Fruit fly (Drosophila melanogaster): ENCODE data around the gene CG10969.

CG10969 gene

dm6 chr3L:12830416-12830815, 49.5 kb upstream of the CG10969 start (continued):
- TF ChIP-seq CG7357 (GFP tag; IDR thresholded peaks at IDR 0.05) (no peak), CG7987 (GFP tag; optimal IDR thresholded peaks at IDR 0.05) (no peak), CG1233 (GFP tag; optimal IDR thresholded peaks at IDR 0.05) (peak; percentile 17), HLH54F (GFP tag; optimal IDR thresholded peaks at IDR 0.05) (no peak), CG9817 (tag; optimal IDR thresholded peaks at IDR 0.05) (no peak), zen (tag; optimal IDR thresholded peaks at IDR 0.05) (no peak), HLH3B (GFP tag; IDR thresholded peaks at IDR 0.05) (no peak), ind (GFP tag; optimal IDR thresholded peaks at IDR 0.05) (no peak), HmgD (GFP tag; optimal IDR thresholded peaks at IDR 0.05) (no peak)

dm6 chr3L:12828532-12828931, 47.6 kb upstream of the CG10969 start:
- TF ChIP-seq Six4 (GFP tag; optimal IDR thresholded peaks at IDR 0.05) (no peak), nerfin-1 (tag; optimal IDR thresholded peaks at IDR 0.05) (no peak), Abd-B (GFP tag; optimal IDR thresholded peaks at IDR 0.05) (no peak), vfl (GFP tag; optimal IDR thresholded peaks at IDR 0.05) (no peak), CG10959 (GFP tag; IDR thresholded peaks at IDR 0.05) (no peak), nau (GFP tag; optimal IDR thresholded peaks at IDR 0.05) (no peak), zen2 (GFP tag; IDR thresholded peaks at IDR 0.05; ENCODE audit: partially characterized antibody) (no peak), trh (GFP tag; optimal IDR thresholded peaks at IDR 0.05) (no peak), Hsf (GFP tag; optimal IDR thresholded peaks at IDR 0.05) (no peak), exex (tag; optimal IDR thresholded peaks at IDR 0.05) (peak; percentile 77), CG10321 (GFP tag; IDR thresholded peaks at IDR 0.05) (no peak), chif (GFP tag; optimal IDR thresholded peaks at IDR 0.05) (no peak), Max (GFP tag; optimal IDR thresholded peaks at IDR 0.05) (no peak), CG11085 (GFP tag; IDR thresholded peaks at IDR 0.05) (no peak), CG7963 (GFP tag; IDR thresholded peaks at IDR 0.05; ENCODE audit: partially characterized antibody) (no peak), p53 (GFP tag; optimal IDR thresholded peaks at IDR 0.05) (no peak), CG34376 (GFP tag; optimal IDR thresholded peaks at IDR 0.05) (peak; percentile 72), sima (GFP tag; optimal IDR thresholded peaks at IDR 0.05) (no peak), hkb (optimal IDR thresholded peaks at IDR 0.05) (no peak), hkb (GFP tag; IDR thresholded peaks at IDR 0.05) (no peak), Deaf1 (tag; optimal IDR thresholded peaks at IDR 0.05) (no peak), sd (tag; optimal IDR thresholded peaks at IDR 0.05) (peak; percentile 94), CG30020 (tag; optimal IDR thresholded peaks at IDR 0.05) (no peak), Bgb (GFP tag; IDR thresholded peaks at IDR 0.05; ENCODE audit: partially characterized antibody) (no peak), pan (optimal IDR thresholded peaks at IDR 0.05) (no peak), pan (GFP tag; optimal IDR thresholded peaks at IDR 0.05 in 1 of 2, IDR thresholded peaks at IDR 0.05 in 1 of 2) (no peak), Hey (tag; optimal IDR thresholded peaks at IDR 0.05) (no peak), HLH54F (GFP tag; optimal IDR thresholded peaks at IDR 0.05) (no peak), sens (GFP tag) (peak; percentile 71), CG6689 (GFP tag; IDR thresholded peaks at IDR 0.05) (no peak), tgo (GFP tag; IDR thresholded peaks at IDR 0.05) (no peak), cwo (GFP tag; optimal IDR thresholded peaks at IDR 0.05) (peak; percentile 69), rib (GFP tag; IDR thresholded peaks at IDR 0.05) (no peak), sug (tag; optimal IDR thresholded peaks at IDR 0.05) (peak; percentile 43), HmgZ (tag; optimal IDR thresholded peaks at IDR 0.05) (no peak), CG10147 (GFP tag; optimal IDR thresholded peaks at IDR 0.05) (no peak), CG13624 (GFP tag; optimal IDR thresholded peaks at IDR 0.05) (no peak), Chrac-16 (GFP tag; optimal IDR thresholded peaks at IDR 0.05) (no peak), TFAM (GFP tag; optimal IDR thresholded peaks at IDR 0.05) (no peak), Kr (GFP tag; optimal IDR thresholded peaks at IDR 0.05) (no peak), CG30403 (GFP tag; optimal IDR thresholded peaks at IDR 0.05) (no peak), salm (tag; optimal IDR thresholded peaks at IDR 0.05) (no peak), zen (tag; optimal IDR thresholded peaks at IDR 0.05) (no peak), Awh (GFP tag; IDR thresholded peaks at IDR 0.05) (no peak)
